Worm (Caenorhabditis elegans) whole organism, L4 larva: ENCODE measurements around the gene T03F7.7.
A peak's percentile ranks its signal among the peaks of the same experiment; 100 is the strongest.

ENCODE experiments used
- D1046.2 ChIP-seq: fragments of 200-800 bp; sonication (Bioruptor generic); IDR thresholded peaks from 2 replicates; pipeline ENCODE4 v1.3.6; 2022; ENCODE audit warnings: missing genetic modification characterization, missing compliant biosample characterization
- aha-1 ChIP-seq: fragments of 150-350 bp; peaks from one replicate; lab custom pipeline; 2014; ENCODE audit warnings: missing biosample characterization, missing genetic modification characterization
- aly-2 ChIP-seq: sonication (generic microtip); optimal IDR thresholded peaks from 2 replicates; lab custom pipeline; 2018; ENCODE audit warnings: missing biosample characterization, missing genetic modification characterization
- ama-1 ChIP-seq: fragments of 150-350 bp; optimal IDR thresholded peaks from 2 replicates; lab custom pipeline; 2014; ENCODE audit warnings: inconsistent platforms, mixed read lengths
- ceh-20 ChIP-seq: fragments of 200-800 bp; sonication (Bioruptor generic); IDR thresholded peaks from 2 replicates; pipeline ENCODE4 v1.3.6; 2022; ENCODE audit warnings: missing genetic modification reagents, missing genetic modification characterization, missing compliant biosample characterization
- ctbp-1 ChIP-seq: fragments of 200-800 bp; sonication (Bioruptor generic); IDR thresholded peaks from 2 replicates; pipeline ENCODE4 v1.3.6; 2022; ENCODE audit warnings: missing genetic modification reagents, missing genetic modification characterization, missing compliant biosample characterization
- daf-16 ChIP-seq, 3 experiments: sonication (generic microtip); optimal IDR thresholded peaks; 2 replicates each; lab custom pipeline; 2016 to 2017; ENCODE audit warnings: missing genetic modification characterization in 3 of 3, missing genetic modification reagents in 3 of 3, mild to moderate bottlenecking in 2 of 3, missing compliant biosample characterization in 2 of 3, missing biosample characterization in 1 of 3, moderate library complexity in 1 of 3
- daf-8 ChIP-seq: fragments of 200-800 bp; sonication (Bioruptor generic); IDR thresholded peaks from 2 replicates; pipeline ENCODE4 v1.3.6; 2022; ENCODE audit warnings: missing genetic modification characterization, missing compliant biosample characterization
- dmd-6 ChIP-seq: fragments of 200-800 bp; sonication (Bioruptor generic); IDR thresholded peaks from 2 replicates; pipeline ENCODE4 v1.3.6; 2022; ENCODE audit warnings: missing genetic modification reagents, missing genetic modification characterization, missing compliant biosample characterization
- duxl-1 ChIP-seq: sonication (generic microtip); optimal IDR thresholded peaks from 2 replicates; lab custom pipeline; 2016; ENCODE audit warnings: mild to moderate bottlenecking, missing genetic modification characterization, moderate library complexity, missing compliant biosample characterization; ENCODE audit not compliant: poor library complexity
- dve-1 ChIP-seq: sonication (generic microtip); optimal IDR thresholded peaks from 2 replicates; lab custom pipeline; 2017; ENCODE audit warnings: antibody characterized with exemption, mild to moderate bottlenecking, missing genetic modification characterization, missing compliant biosample characterization; ENCODE audit not compliant: insufficient read depth
- egl-27 ChIP-seq: sonication (generic microtip); optimal IDR thresholded peaks from 3 replicates; lab custom pipeline; 2017; ENCODE audit warnings: missing biosample characterization, missing genetic modification reagents, missing genetic modification characterization
- hlh-11 ChIP-seq: fragments of 200-800 bp; sonication (Bioruptor generic); optimal IDR thresholded peaks from 2 replicates; lab custom pipeline; 2018; ENCODE audit warnings: mild to moderate bottlenecking, missing genetic modification characterization, missing compliant biosample characterization
- hlh-30 ChIP-seq: sonication (generic microtip); optimal IDR thresholded peaks from 2 replicates; lab custom pipeline; 2017; ENCODE audit warnings: antibody characterized with exemption, mild to moderate bottlenecking, missing genetic modification characterization, missing compliant biosample characterization; ENCODE audit not compliant: insufficient read depth
- lin-15B ChIP-seq: fragments of 150-350 bp; sonication (generic microtip); optimal IDR thresholded peaks from 3 replicates; lab custom pipeline; 2014; ENCODE audit warnings: missing biosample characterization, missing genetic modification characterization
- lin-39 ChIP-seq: fragments of 150-350 bp; optimal IDR thresholded peaks from 2 replicates; lab custom pipeline; 2014; ENCODE audit warnings: missing biosample characterization, missing genetic modification reagents, missing genetic modification characterization
- lsy-2 ChIP-seq, 2 experiments: fragments of 150-350 bp in 1 of 2; sonication (generic microtip) in 1 of 2; optimal IDR thresholded peaks; 2 replicates each; lab custom pipeline; 2014 to 2017; ENCODE audit warnings: missing biosample characterization in 2 of 2, missing genetic modification characterization in 2 of 2
- mep-1 ChIP-seq: fragments of 150-350 bp; sonication (generic microtip); optimal IDR thresholded peaks from 3 replicates; lab custom pipeline; 2014; ENCODE audit warnings: missing biosample characterization, missing genetic modification characterization
- mes-2 ChIP-seq: sonication (generic microtip); optimal IDR thresholded peaks from 2 replicates; lab custom pipeline; 2016; ENCODE audit warnings: missing genotype, mild to moderate bottlenecking, missing genetic modification characterization, missing compliant biosample characterization; ENCODE audit not compliant: poor library complexity, severe bottlenecking
- mxl-3 ChIP-seq: fragments of 200-800 bp; sonication (Bioruptor generic); optimal IDR thresholded peaks from 2 replicates; lab custom pipeline; 2018; ENCODE audit warnings: mild to moderate bottlenecking, missing genetic modification characterization, missing compliant biosample characterization
- nhr-11 ChIP-seq: fragments of 150-350 bp; optimal IDR thresholded peaks from 2 replicates; lab custom pipeline; 2014; ENCODE audit warnings: missing biosample characterization, missing genetic modification characterization
- nhr-111 ChIP-seq: fragments of 200-800 bp; sonication (Bioruptor generic); optimal IDR thresholded peaks from 2 replicates; lab custom pipeline; 2018; ENCODE audit warnings: mild to moderate bottlenecking, missing genetic modification characterization, missing compliant biosample characterization
- nhr-237 ChIP-seq: sonication (generic microtip); optimal IDR thresholded peaks from 2 replicates; lab custom pipeline; 2017; ENCODE audit warnings: missing biosample characterization, missing genetic modification characterization
- nhr-28 ChIP-seq: fragments of 150-350 bp; optimal IDR thresholded peaks from 2 replicates; lab custom pipeline; 2014; ENCODE audit warnings: missing biosample characterization, missing genetic modification characterization
- nhr-76 ChIP-seq: fragments of 150-350 bp; optimal IDR thresholded peaks from 2 replicates; lab custom pipeline; 2014; ENCODE audit warnings: missing biosample characterization, missing genetic modification characterization
- nhr-77 ChIP-seq: fragments of 150-350 bp; optimal IDR thresholded peaks from 2 replicates; lab custom pipeline; 2014; ENCODE audit warnings: missing biosample characterization, missing genetic modification characterization
- saeg-2 ChIP-seq: fragments of 200-800 bp; sonication (Bioruptor generic); IDR thresholded peaks from 2 replicates; pipeline ENCODE4 v1.3.6; 2022; ENCODE audit warnings: missing genetic modification reagents, missing genetic modification characterization, missing compliant biosample characterization
- skn-1 ChIP-seq: fragments of 150-350 bp; optimal IDR thresholded peaks from 2 replicates; lab custom pipeline; 2014; ENCODE audit warnings: missing biosample characterization, missing genetic modification characterization
- snpc-4 ChIP-seq: fragments of 150-350 bp; optimal IDR thresholded peaks from 2 replicates; lab custom pipeline; 2014; ENCODE audit warnings: missing biosample characterization, missing genetic modification characterization
- spr-3 ChIP-seq: fragments of 200-800 bp; sonication (Bioruptor generic); optimal IDR thresholded peaks from 2 replicates; lab custom pipeline; 2018; ENCODE audit warnings: mild to moderate bottlenecking, missing genetic modification characterization, missing compliant biosample characterization
- tra-1 ChIP-seq: fragments of 200-800 bp; sonication (Bioruptor generic); IDR thresholded peaks from 2 replicates; pipeline ENCODE4 v1.3.6; 2022; ENCODE audit warnings: missing genetic modification reagents, missing genetic modification characterization, missing compliant biosample characterization
- unc-62 ChIP-seq, 3 experiments: fragments of 150-350 bp in 1 of 3; sonication (generic microtip); optimal IDR thresholded peaks in 2 of 3; peaks in 1 of 3; 1 replicate in 1 of 3; 2 replicates in 2 of 3; lab custom pipeline; 2014 to 2017; ENCODE audit warnings: missing biosample characterization in 3 of 3, missing genetic modification characterization in 3 of 3, missing genetic modification reagents in 3 of 3, missing genotype in 1 of 3
- ztf-7 ChIP-seq: fragments of 150-350 bp; optimal IDR thresholded peaks from 2 replicates; lab custom pipeline; 2014; ENCODE audit warnings: missing biosample characterization, missing genetic modification characterization

Gene T03F7.7

ce11 chrV:11294393-11294792 lies 16.8 kb upstream of the T03F7.7 start, which contains the start of gene T03F7.6:
Gene T03F7.6 (plus strand): TSS chrV:11294693.
- TF ChIP-seq ctbp-1 (GFP tag; lab: Robert Waterston, UW): no peak
- TF ChIP-seq daf-16 (GFP tag; optimal IDR thresholded peaks at IDR 0.05; lab: Kevin White, UChicago): no peak
- TF ChIP-seq daf-16 (tag; optimal IDR thresholded peaks at IDR 0.05; lab: Kevin White, UChicago): no peak
- no peak for TF ChIP-seq nhr-76 (tag; lab: Kevin White, UChicago)
- no peak for TF ChIP-seq ama-1
- TF ChIP-seq hlh-30 (tag; lab: Kevin White, UChicago): no peak
- no peak for TF ChIP-seq lsy-2 (tag; optimal IDR thresholded peaks at IDR 0.05; lab: Kevin White, UChicago)
- TF ChIP-seq spr-3: no peak
- no peak for TF ChIP-seq saeg-2 (GFP tag; lab: Robert Waterston, UW)
- no peak for TF ChIP-seq D1046.2
- no peak for TF ChIP-seq nhr-111

ce11 chrV:11298632-11299031 lies 12.6 kb upstream of the T03F7.7 start, which contains the start of gene T03F7.5:
Gene T03F7.5 (minus strand): TSS chrV:11298732.
- TF ChIP-seq mep-1 (no peak), ztf-7 (no peak)

ce11 chrV:11299406-11299805 lies 11.8 kb upstream of the T03F7.7 start:
- TF ChIP-seq nhr-28 (tag; lab: Kevin White, UChicago) (peak; percentile 67), nhr-77 (peak; percentile 6), skn-1 (tag; lab: Kevin White, UChicago) (no peak), nhr-237 (no peak), daf-8 (GFP tag; lab: Robert Waterston, UW) (no peak)

ce11 chrV:11300539-11300938 lies 10.7 kb upstream of the T03F7.7 start, which contains the start of gene srh-47:
Gene srh-47 (minus strand): TSS chrV:11300639.
- TF ChIP-seq ceh-20 (GFP tag; lab: Robert Waterston, UW): no peak
- no peak for TF ChIP-seq egl-27
- TF ChIP-seq mes-2: no peak
- peak in 1 of 2 experiments; percentile 42 for TF ChIP-seq unc-62 (GFP tag; optimal IDR thresholded peaks at IDR 0.05 in 1 of 2; lab: Kevin White, UChicago)
- TF ChIP-seq unc-62 (tag; optimal IDR thresholded peaks at IDR 0.05; lab: Kevin White, UChicago): no peak
- no peak for TF ChIP-seq aly-2 (tag; lab: Kevin White, UChicago)

- peak; percentile 14 for TF ChIP-seq nhr-28 (tag; lab: Kevin White, UChicago)
- TF ChIP-seq tra-1 (GFP tag; lab: Robert Waterston, UW): no peak
- TF ChIP-seq, all 104 proteins: peak for 1
Observed at ce11 chrV:11302698-11303097, 8.5 kb upstream of the T03F7.7 start, which contains the start of gene srh-46. Gene srh-46 (minus strand): TSS chrV:11302886.

- peak; percentile 94 for TF ChIP-seq aha-1 (tag; lab: Kevin White, UChicago)
- no peak for TF ChIP-seq mxl-3
- TF ChIP-seq, all 104 proteins: peak for 1
Observed at ce11 chrV:11304200-11304599, 7.0 kb upstream of the T03F7.7 start.

- TF ChIP-seq aha-1 (tag; lab: Kevin White, UChicago) (peak; percentile 52), duxl-1 (tag; lab: Kevin White, UChicago) (no peak)
Observed at ce11 chrV:11304879-11305278, 6.3 kb upstream of the T03F7.7 start, which contains the start of gene srh-45. Gene srh-45 (minus strand): TSS chrV:11304979.

ce11 chrV:11307781-11308180 lies 3.4 kb upstream of the T03F7.7 start:
- peak; percentile 47; the same call in 1 of the 2 replicates for TF ChIP-seq ceh-20 (GFP tag; lab: Robert Waterston, UW)
- peak; percentile 35 for TF ChIP-seq hlh-11 (tag; lab: Kevin White, UChicago)
- TF ChIP-seq snpc-4 (tag; lab: Kevin White, UChicago): no peak
- TF ChIP-seq nhr-11 (tag; lab: Kevin White, UChicago): peak; percentile 9
- peak in 1 of 2 experiments; percentile 11 for TF ChIP-seq daf-16 (GFP tag; optimal IDR thresholded peaks at IDR 0.05; lab: Kevin White, UChicago)
- TF ChIP-seq daf-16 (tag; optimal IDR thresholded peaks at IDR 0.05; lab: Kevin White, UChicago): no peak
- TF ChIP-seq lin-39: no peak
- TF ChIP-seq dve-1 (tag; lab: Kevin White, UChicago): no peak
- TF ChIP-seq mes-2: no peak
- TF ChIP-seq dmd-6: no peak
- TF ChIP-seq lin-15B (tag; lab: Kevin White, UChicago): no peak
